Fruit fly (Drosophila melanogaster): ENCODE data around the gene rsh.

Gene rsh

dm6 chrX:12947670-12948069, 40.7 kb upstream of the rsh start (continued):
- TF ChIP-seq CG15479 (GFP tag; optimal IDR thresholded peaks at IDR 0.05) (no peak), CG4424 (GFP tag; optimal IDR thresholded peaks at IDR 0.05) (peak; percentile 24), Ssrp (tag; optimal IDR thresholded peaks at IDR 0.05) (no peak), Elba2 (GFP tag; optimal IDR thresholded peaks at IDR 0.05) (no peak), CG6765 (GFP tag; optimal IDR thresholded peaks at IDR 0.05) (no peak), CG10209 (GFP tag; optimal IDR thresholded peaks at IDR 0.05) (peak; percentile 22), sqz (GFP tag; optimal IDR thresholded peaks at IDR 0.05) (no peak), phol (tag; optimal IDR thresholded peaks at IDR 0.05) (peak; percentile 37), pros (GFP tag; optimal IDR thresholded peaks at IDR 0.05) (no peak), CG33557 (GFP tag; optimal IDR thresholded peaks at IDR 0.05) (peak; percentile 55), CG8281 (tag; optimal IDR thresholded peaks at IDR 0.05) (no peak), Abd-B (GFP tag; optimal IDR thresholded peaks at IDR 0.05) (no peak), CG11085 (GFP tag; IDR thresholded peaks at IDR 0.05) (no peak), Asciz (GFP tag; optimal IDR thresholded peaks at IDR 0.05) (peak; percentile 46), Taf1 (GFP tag; IDR thresholded peaks at IDR 0.05) (no peak), nerfin-1 (tag; optimal IDR thresholded peaks at IDR 0.05) (peak; percentile 24), hkb (optimal IDR thresholded peaks at IDR 0.05) (no peak), hkb (GFP tag; IDR thresholded peaks at IDR 0.05) (no peak), Mrtf (GFP tag; IDR thresholded peaks at IDR 0.05) (no peak), CG18619 (GFP tag; optimal IDR thresholded peaks at IDR 0.05) (peak; percentile 30), CG10543 (GFP tag; optimal IDR thresholded peaks at IDR 0.05) (peak; percentile 19), Ada2b (GFP tag; IDR thresholded peaks at IDR 0.05) (no peak), lab (GFP tag; optimal IDR thresholded peaks at IDR 0.05) (peak; percentile 58), gcm (GFP tag; optimal IDR thresholded peaks at IDR 0.05) (no peak), CG14710 (tag; optimal IDR thresholded peaks at IDR 0.05) (peak; percentile 31), ranshi (GFP tag; IDR thresholded peaks at IDR 0.05) (no peak), CG14014 (GFP tag; IDR thresholded peaks at IDR 0.05) (no peak), CG1233 (GFP tag; optimal IDR thresholded peaks at IDR 0.05) (peak; percentile 67), inv (GFP tag; IDR thresholded peaks at IDR 0.05; ENCODE audit: partially characterized antibody) (no peak), Ptx1 (GFP tag; IDR thresholded peaks at IDR 0.05) (no peak), CG11695 (GFP tag; IDR thresholded peaks at IDR 0.05) (no peak), Sox100B (GFP tag; optimal IDR thresholded peaks at IDR 0.05) (peak; percentile 40), CG10431 (GFP tag; optimal IDR thresholded peaks at IDR 0.05) (peak; percentile 65), Mad (GFP tag; optimal IDR thresholded peaks at IDR 0.05) (no peak), CG1792 (GFP tag; optimal IDR thresholded peaks at IDR 0.05) (no peak), so (GFP tag; IDR thresholded peaks at IDR 0.05) (no peak), Trl (optimal IDR thresholded peaks at IDR 0.05) (no peak), Trl (GFP tag; optimal IDR thresholded peaks at IDR 0.05) (no peak), Mes4 (GFP tag; optimal IDR thresholded peaks at IDR 0.05) (peak; percentile 5), CG8359 (GFP tag; optimal IDR thresholded peaks at IDR 0.05; ENCODE audit: borderline replicate concordance) (peak; percentile 3), Xbp1 (GFP tag; optimal IDR thresholded peaks at IDR 0.05) (no peak), CG11247 (GFP tag; IDR thresholded peaks at IDR 0.05) (no peak), CG13894 (tag; optimal IDR thresholded peaks at IDR 0.05) (peak; percentile 9), ewg (GFP tag; optimal IDR thresholded peaks at IDR 0.05) (peak; percentile 74), CG1603 (tag; optimal IDR thresholded peaks at IDR 0.05) (peak; percentile 24), CG33213 (GFP tag; optimal IDR thresholded peaks at IDR 0.05) (peak; percentile 25), CG12219 (GFP tag; optimal IDR thresholded peaks at IDR 0.05) (no peak), CG2678 (tag; optimal IDR thresholded peaks at IDR 0.05) (no peak), Ets97D (GFP tag; optimal IDR thresholded peaks at IDR 0.05) (peak; percentile 96), fd102C (GFP tag; optimal IDR thresholded peaks at IDR 0.05) (peak; percentile 53), Pdp1 (GFP tag; optimal IDR thresholded peaks at IDR 0.05) (no peak)
